Fruit fly (Drosophila melanogaster) whole organism, embryonic: ENCODE data around the gene Gem2.

Source experiments
- CG10462 ChIP-seq: fragments of 200-800 bp; sonication (Bioruptor generic); optimal IDR thresholded peaks from 2 replicates; lab custom pipeline; 2016; ENCODE audit warnings: missing biosample characterization, missing genetic modification characterization
- CG10565 ChIP-seq: fragments of 200-800 bp; sonication (Bioruptor generic); optimal IDR thresholded peaks from 3 replicates; lab custom pipeline; 2016; ENCODE audit warnings: missing biosample characterization, mild to moderate bottlenecking, missing genetic modification characterization
- CG11085 ChIP-seq: fragments of 200-800 bp; sonication (Bioruptor generic); IDR thresholded peaks from 2 replicates; pipeline ENCODE4 v1.3.6; 2022; ENCODE audit warnings: missing biosample characterization, missing genetic modification characterization
- CG13424 ChIP-seq: fragments of 200-800 bp; sonication (Bioruptor generic); optimal IDR thresholded peaks from 2 replicates; lab custom pipeline; 2019; ENCODE audit warnings: missing biosample characterization, mild to moderate bottlenecking, missing genetic modification characterization, moderate library complexity
- CG13775 ChIP-seq: fragments of 200-800 bp; sonication (Bioruptor generic); optimal IDR thresholded peaks from 3 replicates; lab custom pipeline; 2017; ENCODE audit warnings: missing biosample characterization, mild to moderate bottlenecking, missing genetic modification characterization
- CG15514 ChIP-seq: fragments of 200-800 bp; sonication (Bioruptor generic); optimal IDR thresholded peaks from 3 replicates; lab custom pipeline; 2017; ENCODE audit warnings: missing biosample characterization, missing genetic modification characterization, mild to moderate bottlenecking, moderate library complexity, missing genetic modification reagents
- CG18011 ChIP-seq: fragments of 200-800 bp; sonication (Bioruptor generic); optimal IDR thresholded peaks from 2 replicates; lab custom pipeline; 2017; ENCODE audit warnings: missing biosample characterization, missing genetic modification characterization, mild to moderate bottlenecking, moderate library complexity, missing genotype
- CG2199 ChIP-seq: fragments of 200-800 bp; sonication (Bioruptor generic); IDR thresholded peaks from 3 replicates; pipeline ENCODE4 v1.3.6; 2022; ENCODE audit warnings: missing biosample characterization, missing genetic modification characterization
- CG2889 ChIP-seq: fragments of 200-800 bp; sonication (Bioruptor generic); IDR thresholded peaks from 3 replicates; pipeline ENCODE4 v1.3.6; 2022; ENCODE audit warnings: missing biosample characterization, missing genetic modification characterization
- CG31224 ChIP-seq: fragments of 200-800 bp; sonication (Bioruptor generic); IDR thresholded peaks from 2 replicates; pipeline ENCODE4 v1.3.6; 2022; ENCODE audit warnings: missing biosample characterization, missing genetic modification characterization
- CG32532 ChIP-seq: fragments of 200-800 bp; sonication (Bioruptor generic); IDR thresholded peaks from 2 replicates; pipeline ENCODE4 v1.3.6; 2022; ENCODE audit warnings: missing biosample characterization, missing genetic modification characterization
- CG34376 ChIP-seq: fragments of 200-800 bp; sonication (Bioruptor generic); optimal IDR thresholded peaks from 2 replicates; lab custom pipeline; 2018; ENCODE audit warnings: missing biosample characterization, mild to moderate bottlenecking, missing genetic modification characterization
- CG4404 ChIP-seq: fragments of 200-800 bp; sonication (Bioruptor generic); IDR thresholded peaks from 2 replicates; pipeline ENCODE4 v1.3.6; 2022; ENCODE audit warnings: missing biosample characterization, missing genetic modification characterization
- CG4730 ChIP-seq: fragments of 200-800 bp; sonication (Bioruptor generic); IDR thresholded peaks from 2 replicates; pipeline ENCODE4 v1.3.6; 2022; ENCODE audit warnings: missing biosample characterization, missing genetic modification characterization
- CG5953 ChIP-seq: fragments of 200-800 bp; sonication (Bioruptor generic); IDR thresholded peaks from 2 replicates; pipeline ENCODE4 v1.3.6; 2022; ENCODE audit warnings: missing biosample characterization, missing genetic modification characterization
- CG7963 ChIP-seq: fragments of 200-800 bp; sonication (Bioruptor generic); IDR thresholded peaks from 3 replicates; pipeline ENCODE4 v1.3.6; 2022; ENCODE audit warnings: missing biosample characterization, missing genetic modification characterization; ENCODE audit not compliant: partially characterized antibody
- CG8359 ChIP-seq: fragments of 200-800 bp; sonication (Bioruptor generic); optimal IDR thresholded peaks from 2 replicates; lab custom pipeline; 2017; ENCODE audit warnings: missing biosample characterization, mild to moderate bottlenecking, missing genetic modification characterization, borderline replicate concordance
- CkIIα-i1 ChIP-seq: fragments of 200-800 bp; sonication (Bioruptor generic); IDR thresholded peaks from 2 replicates; pipeline ENCODE4 v1.3.6; 2022; ENCODE audit warnings: missing biosample characterization, missing genetic modification characterization
- Dbx ChIP-seq: fragments of 200-800 bp; sonication (Bioruptor generic); IDR thresholded peaks from 3 replicates; pipeline ENCODE4 v1.3.6; 2022; ENCODE audit warnings: missing biosample characterization, missing genetic modification characterization
- Deaf1 ChIP-seq: fragments of 200-800 bp; optimal IDR thresholded peaks from 3 replicates; lab custom pipeline; 2019; ENCODE audit warnings: missing biosample characterization, mild to moderate bottlenecking, missing genetic modification characterization, moderate library complexity
- Dref ChIP-seq: fragments of 200-800 bp; sonication (Bioruptor generic); IDR thresholded peaks from 2 replicates; pipeline ENCODE4 v1.3.6; 2022; ENCODE audit warnings: missing biosample characterization, missing genetic modification characterization
- E2f1 ChIP-seq: fragments of 200-800 bp; sonication (Bioruptor generic); IDR thresholded peaks from 2 replicates; pipeline ENCODE4 v1.3.6; 2022; ENCODE audit warnings: missing biosample characterization, missing genetic modification characterization
- HLH54F ChIP-seq: fragments of 200-800 bp; sonication (Bioruptor generic); optimal IDR thresholded peaks from 3 replicates; lab custom pipeline; 2016; ENCODE audit warnings: missing biosample characterization, missing genetic modification characterization
- NfI ChIP-seq: fragments of 200-800 bp; sonication (Bioruptor generic); optimal IDR thresholded peaks from 3 replicates; lab custom pipeline; 2018; ENCODE audit warnings: missing biosample characterization, mild to moderate bottlenecking, missing genetic modification characterization, moderate library complexity
- Rx ChIP-seq: fragments of 200-800 bp; sonication (Bioruptor generic); IDR thresholded peaks from 2 replicates; pipeline ENCODE4 v1.3.6; 2022; ENCODE audit warnings: missing biosample characterization, missing genetic modification characterization
- ap ChIP-seq: fragments of 200-800 bp; sonication (Bioruptor generic); IDR thresholded peaks from 2 replicates; pipeline ENCODE4 v1.3.6; 2022; ENCODE audit warnings: missing biosample characterization, missing genetic modification characterization
- ara ChIP-seq: fragments of 200-800 bp; sonication (Bioruptor generic); IDR thresholded peaks from 2 replicates; pipeline ENCODE4 v1.3.6; 2022; ENCODE audit warnings: missing biosample characterization, missing genetic modification characterization
- ase ChIP-seq: fragments of 200-800 bp; sonication (Bioruptor generic); IDR thresholded peaks from 3 replicates; pipeline ENCODE4 v1.3.6; 2022; ENCODE audit warnings: missing biosample characterization, missing genetic modification characterization
- bab2 ChIP-seq: fragments of 200-800 bp; sonication (Bioruptor generic); optimal IDR thresholded peaks from 2 replicates; lab custom pipeline; 2016; ENCODE audit warnings: missing biosample characterization, missing genetic modification characterization
- bsh ChIP-seq, 2 experiments: fragments of 200-800 bp; sonication (Bioruptor generic); optimal IDR thresholded peaks; 2 replicates each; lab custom pipeline; 2017 to 2018; ENCODE audit warnings: mild to moderate bottlenecking in 2 of 2, missing biosample characterization in 2 of 2, missing genetic modification characterization in 2 of 2, moderate library complexity in 1 of 2
- chm ChIP-seq: fragments of 200-800 bp; sonication (Bioruptor generic); IDR thresholded peaks from 2 replicates; pipeline ENCODE4 v1.3.6; 2022; ENCODE audit warnings: missing biosample characterization, missing genetic modification characterization
- crp ChIP-seq, 2 experiments: fragments of 200-800 bp; sonication (Bioruptor generic); optimal IDR thresholded peaks; 2 replicates in 1 of 2; 3 replicates in 1 of 2; lab custom pipeline; 2017; ENCODE audit warnings: missing biosample characterization in 2 of 2, missing genetic modification characterization in 2 of 2, mild to moderate bottlenecking in 1 of 2, moderate library complexity in 1 of 2
- emc ChIP-seq: fragments of 200-800 bp; sonication (Bioruptor generic); optimal IDR thresholded peaks from 2 replicates; lab custom pipeline; 2016; ENCODE audit warnings: missing biosample characterization, missing genetic modification characterization
- en ChIP-seq: fragments of 200-800 bp; sonication (Bioruptor generic); optimal IDR thresholded peaks from 2 replicates; lab custom pipeline; 2016; ENCODE audit warnings: missing biosample characterization, missing genetic modification characterization
- esg ChIP-seq: fragments of 200-800 bp; sonication (Bioruptor generic); conservative IDR thresholded peaks from 2 replicates; pipeline ENCODE4 v1.3.6; 2022; ENCODE audit warnings: missing biosample characterization, missing genetic modification characterization
- eve ChIP-seq, 2 experiments: fragments of >200 bp; optimal IDR thresholded peaks; 2 replicates each; lab custom pipeline; 2017; ENCODE audit warnings: missing biosample characterization in 2 of 2, missing genetic modification characterization in 2 of 2
- gce ChIP-seq: fragments of 200-800 bp; sonication (Bioruptor generic); IDR thresholded peaks from 3 replicates; pipeline ENCODE4 v1.3.6; 2022; ENCODE audit warnings: missing biosample characterization, missing genetic modification characterization
- hb ChIP-seq: fragments of 200-800 bp; sonication (Bioruptor generic); IDR thresholded peaks from 3 replicates; pipeline ENCODE4 v1.3.6; 2022; ENCODE audit warnings: missing biosample characterization, missing genetic modification characterization; ENCODE audit not compliant: partially characterized antibody
- insv ChIP-seq, 2 experiments: fragments of 200-800 bp; sonication (Bioruptor generic); optimal IDR thresholded peaks; 3 replicates each; lab custom pipeline; 2016 to 2018; ENCODE audit warnings: missing biosample characterization in 2 of 2, missing genetic modification characterization in 2 of 2
- nmo ChIP-seq: fragments of 200-800 bp; sonication (Bioruptor generic); optimal IDR thresholded peaks from 2 replicates; lab custom pipeline; 2018; ENCODE audit warnings: missing biosample characterization, mild to moderate bottlenecking, missing genetic modification characterization, moderate library complexity
- pho ChIP-seq: fragments of 200-800 bp; sonication (Bioruptor generic); optimal IDR thresholded peaks from 2 replicates; lab custom pipeline; 2016; ENCODE audit warnings: missing biosample characterization, missing genetic modification characterization
- phol ChIP-seq: fragments of 200-800 bp; sonication (Bioruptor generic); optimal IDR thresholded peaks from 3 replicates; lab custom pipeline; 2018; ENCODE audit warnings: missing biosample characterization, mild to moderate bottlenecking, missing genetic modification characterization, moderate library complexity
- prd ChIP-seq, 3 experiments: fragments of >200 bp in 2 of 3; fragments of 200-800 bp in 1 of 3; sonication (Bioruptor generic) in 1 of 3; optimal IDR thresholded peaks in 2 of 3; IDR thresholded peaks in 1 of 3; 2 replicates in 2 of 3; 3 replicates in 1 of 3; pipeline versions ENCODE4 v1.3.6 to Lab custom; 2017 to 2022; ENCODE audit warnings: missing biosample characterization in 1 of 3, missing genetic modification characterization in 1 of 3
- stwl ChIP-seq: fragments of 200-800 bp; sonication (Bioruptor generic); optimal IDR thresholded peaks from 3 replicates; lab custom pipeline; 2018; ENCODE audit warnings: missing biosample characterization, mild to moderate bottlenecking, missing genetic modification characterization, moderate library complexity
- ttk ChIP-seq: fragments of 200-800 bp; sonication (Bioruptor generic); IDR thresholded peaks from 2 replicates; pipeline ENCODE4 v2.1.2; 2022; ENCODE audit warnings: missing biosample characterization, missing genetic modification characterization

Gem2 gene

DNA sequence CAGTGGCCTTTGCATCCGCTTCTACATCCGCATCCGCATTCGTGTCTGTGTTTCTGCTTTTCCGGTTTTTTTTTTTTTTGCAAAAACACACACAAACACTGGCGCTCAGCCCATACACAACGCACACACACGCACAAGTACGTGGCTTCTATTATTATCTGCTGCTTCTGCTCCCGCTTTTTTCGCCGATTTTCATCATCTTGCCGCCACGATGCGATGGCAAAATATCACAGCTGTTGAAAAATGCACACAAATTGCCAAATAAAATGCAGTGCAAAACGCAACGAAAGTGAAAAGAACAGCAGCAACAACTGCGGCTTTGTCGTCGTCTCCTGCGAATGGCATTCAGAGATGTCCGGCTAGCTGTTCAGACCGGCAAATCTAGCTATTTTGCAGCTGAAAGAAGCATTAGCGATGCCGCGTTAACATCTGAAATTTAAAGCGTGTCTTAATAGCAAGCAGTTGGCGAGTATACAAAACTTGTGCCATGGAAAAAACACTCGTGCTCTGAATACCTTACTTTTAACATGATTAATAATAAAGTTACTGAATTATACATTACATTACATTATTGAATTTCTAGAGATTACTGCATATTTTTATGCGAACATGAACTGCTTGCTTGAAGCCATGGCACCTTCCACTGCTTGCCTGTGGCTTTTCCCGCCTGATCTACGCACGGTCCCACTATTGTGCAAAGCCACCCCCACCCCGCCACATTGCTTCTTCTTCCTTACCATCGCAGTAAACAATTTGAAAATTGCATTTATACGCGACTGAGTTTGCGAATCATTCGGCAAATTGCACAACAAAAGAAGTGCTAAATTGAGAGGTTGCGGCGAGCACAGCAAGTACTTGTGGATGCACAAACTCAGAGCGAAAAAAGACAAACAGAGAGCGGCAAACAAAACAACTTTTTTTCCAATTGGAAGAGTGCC, 37.4 kb downstream of the Gem2 start, which contains the start of the genes Ugt316A1 and Sfxn2 (continued):
- no peak for TF ChIP-seq CkIIα-i1 (GFP tag; lab: Robert Waterston, UW)
- TF ChIP-seq ttk (GFP tag; lab: Robert Waterston, UW): no peak; the same call in 1 of the 2 replicates
- TF ChIP-seq CG13424 (tag; lab: Kevin White, UChicago): peak; percentile 54
- peak; percentile 65 for TF ChIP-seq stwl
- TF ChIP-seq CG32532 (GFP tag; lab: Robert Waterston, UW): no peak
- TF ChIP-seq chm: peak; percentile 34; the same call in 1 of the 2 replicates
- peak; percentile 30 for TF ChIP-seq NfI (GFP tag; lab: Kevin White, UChicago)
- peak; percentile 50 for TF ChIP-seq CG15514 (GFP tag; lab: Kevin White, UChicago)
- peak; percentile 48; the same call in 1 of the 2 replicates for TF ChIP-seq CG4404 (GFP tag; lab: Robert Waterston, UW)
- peak; percentile 71 for TF ChIP-seq pho (GFP tag; lab: Kevin White, UChicago)
- no peak for TF ChIP-seq hb (GFP tag; lab: Robert Waterston, UW)
- no peak for TF ChIP-seq CG2889 (GFP tag; lab: Robert Waterston, UW)
- TF ChIP-seq Deaf1 (tag; lab: Kevin White, UChicago): no peak

dm6 chr3L:19058824-19059223, 41.3 kb downstream of the Gem2 start:
- TF ChIP-seq CG8359 (GFP tag; lab: Kevin White, UChicago) (no peak), nmo (GFP tag; lab: Kevin White, UChicago) (no peak), ara (GFP tag; lab: Robert Waterston, UW) (no peak), bsh (GFP tag; optimal IDR thresholded peaks at IDR 0.05; lab: Kevin White, UChicago) (peak in 1 of 2 experiments; percentile 22), E2f1 (no peak), CG2199 (GFP tag; lab: Robert Waterston, UW) (0 out of 3 replicates have a peak, but pooled peaks have one; percentile 39), CG31224 (GFP tag; lab: Robert Waterston, UW) (no peak), CG13775 (GFP tag; lab: Kevin White, UChicago) (peak; percentile 91), HLH54F (GFP tag; lab: Kevin White, UChicago) (no peak), CG4730 (no peak), CG5953 (no peak), hb (GFP tag; lab: Robert Waterston, UW) (0 out of 3 replicates have a peak, but pooled peaks have one; percentile 22), gce (GFP tag; lab: Robert Waterston, UW) (0 out of 3 replicates have a peak, but pooled peaks have one; percentile 8), prd (optimal IDR thresholded peaks at IDR 0.05; lab: Kevin White, UChicago) (no peak), prd (GFP tag; IDR thresholded peaks at IDR 0.05; lab: Robert Waterston, UW) (peak; percentile 37; the same call in 1 of the 3 replicates), crp (GFP tag; optimal IDR thresholded peaks at IDR 0.05; lab: Kevin White, UChicago) (no peak), esg (GFP tag; lab: Robert Waterston, UW) (no peak), Dbx (GFP tag; lab: Robert Waterston, UW) (0 out of 3 replicates have a peak, but pooled peaks have one; percentile 36), CG11085 (GFP tag; lab: Robert Waterston, UW) (0 out of 2 replicates have a peak, but pooled peaks have one; percentile 7), Rx (GFP tag; lab: Robert Waterston, UW) (no peak)

- no peak for TF ChIP-seq Dref
- TF ChIP-seq emc (GFP tag; lab: Kevin White, UChicago): no peak
- TF ChIP-seq CG10462 (GFP tag; lab: Kevin White, UChicago): no peak
- no peak for TF ChIP-seq ase (GFP tag; lab: Robert Waterston, UW)
- no peak for TF ChIP-seq eve (GFP tag; optimal IDR thresholded peaks at IDR 0.05; lab: Kevin White, UChicago)
- no peak for TF ChIP-seq insv (GFP tag; optimal IDR thresholded peaks at IDR 0.05; lab: Kevin White, UChicago)
- TF ChIP-seq CG18011 (GFP tag; lab: Kevin White, UChicago): no peak
- peak; percentile 21 for TF ChIP-seq phol (tag; lab: Kevin White, UChicago)
- TF ChIP-seq CG10565 (GFP tag; lab: Kevin White, UChicago): no peak
- TF ChIP-seq CG7963 (GFP tag; lab: Robert Waterston, UW): no peak
- no peak for TF ChIP-seq hb (GFP tag; lab: Robert Waterston, UW)
- no peak for TF ChIP-seq ap (GFP tag; lab: Robert Waterston, UW)
- no peak for TF ChIP-seq CG34376 (GFP tag; lab: Kevin White, UChicago)
- no peak for TF ChIP-seq en (GFP tag; lab: Kevin White, UChicago)
- no peak for TF ChIP-seq CG32532 (GFP tag; lab: Robert Waterston, UW)
- no peak for TF ChIP-seq bab2 (GFP tag; lab: Kevin White, UChicago)
Observed at dm6 chr3L:19056857-19057324, 43.3 kb downstream of the Gem2 start.
